Fruit fly (Drosophila melanogaster): ENCODE measurements around the gene CG10853.

The CG10853 gene

dm6 chr3L:3972599-3972998 lies 24.9 kb downstream of the CG10853 start, which contains the start of gene CG43915:
TSS of gene CG43915 (plus strand) at chr3L:3972899.
- TF ChIP-seq CG8478 (optimal IDR thresholded peaks at IDR 0.05) (no peak), EcR (GFP tag; optimal IDR thresholded peaks at IDR 0.05) (no peak), Dll (optimal IDR thresholded peaks at IDR 0.05) (no peak), pan (optimal IDR thresholded peaks at IDR 0.05) (no peak), psq (optimal IDR thresholded peaks at IDR 0.05) (no peak), usp (GFP tag; optimal IDR thresholded peaks at IDR 0.05) (no peak)

DNA sequence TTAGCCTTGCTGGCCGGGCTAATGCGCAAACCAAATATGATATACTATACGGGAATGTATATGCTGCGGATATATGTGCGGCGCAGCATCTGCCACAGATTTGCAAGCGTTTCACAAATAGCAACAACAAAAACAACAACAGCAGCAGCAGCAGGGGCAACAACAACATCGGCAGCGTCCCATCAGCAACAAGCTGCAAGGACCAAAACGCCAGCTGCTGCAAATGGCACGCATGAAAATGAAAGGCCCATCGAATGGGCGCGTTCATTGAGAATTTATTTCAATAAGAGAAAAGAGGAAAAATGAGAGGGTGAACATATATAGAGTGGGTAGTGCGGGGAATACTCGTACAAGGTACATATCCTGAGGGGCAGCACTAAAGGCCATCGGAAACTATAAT lies 28.7 kb downstream of the CG10853 start:
- no peak for TF ChIP-seq usp (GFP tag; optimal IDR thresholded peaks at IDR 0.05)
- TF ChIP-seq psq (optimal IDR thresholded peaks at IDR 0.05) = no peak
- TF ChIP-seq EcR (GFP tag; optimal IDR thresholded peaks at IDR 0.05) = no peak
- no peak for TF ChIP-seq Dll (optimal IDR thresholded peaks at IDR 0.05)
- no peak for TF ChIP-seq pan (optimal IDR thresholded peaks at IDR 0.05)
- TF ChIP-seq CG8478 (optimal IDR thresholded peaks at IDR 0.05) = no peak

- no peak for TF ChIP-seq EcR (GFP tag; optimal IDR thresholded peaks at IDR 0.05)
- TF ChIP-seq pan (optimal IDR thresholded peaks at IDR 0.05) = no peak
- no peak for TF ChIP-seq psq (optimal IDR thresholded peaks at IDR 0.05)
- no peak for TF ChIP-seq CG8478 (optimal IDR thresholded peaks at IDR 0.05)
Observed at dm6 chr3L:3977622-3978355, 30.1 kb downstream of the CG10853 start.

DNA sequence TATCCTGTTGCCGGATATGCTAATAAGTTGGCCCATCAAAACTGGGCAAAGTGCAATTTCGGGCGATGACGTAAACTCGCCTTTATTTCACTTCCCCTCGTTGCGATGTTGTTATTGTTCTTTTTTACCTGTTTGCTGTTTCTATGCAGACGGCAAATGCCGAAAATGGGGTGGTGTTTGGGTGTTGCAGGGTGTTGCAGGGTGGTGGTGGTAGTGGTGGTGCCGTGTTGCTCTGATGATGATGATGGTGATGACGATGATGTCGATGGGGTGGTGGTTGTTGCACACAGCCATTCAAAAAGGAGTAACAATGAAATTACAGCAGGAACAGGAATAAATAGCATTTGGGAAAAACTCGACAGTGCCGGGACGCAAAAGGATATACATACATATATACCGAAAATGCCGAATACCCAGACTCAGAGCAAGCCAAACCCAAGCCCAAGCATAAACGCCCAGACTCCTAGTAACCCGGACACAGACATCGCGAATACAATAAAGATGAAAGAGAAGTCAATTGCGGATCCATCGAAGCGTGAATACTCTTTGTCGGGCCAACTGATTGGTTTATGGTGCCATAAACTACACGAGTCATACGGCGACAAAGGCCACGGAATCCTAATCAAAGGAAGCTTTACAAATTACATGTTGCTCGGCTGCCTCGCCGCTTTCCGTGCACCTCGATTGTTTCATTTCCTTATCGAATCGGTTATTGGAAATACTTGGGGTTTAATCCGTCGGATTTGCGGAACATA lies 31.2 kb downstream of the CG10853 start:
- TF ChIP-seq Dll (optimal IDR thresholded peaks at IDR 0.05) (no peak), EcR (GFP tag; optimal IDR thresholded peaks at IDR 0.05) (no peak)

DNA sequence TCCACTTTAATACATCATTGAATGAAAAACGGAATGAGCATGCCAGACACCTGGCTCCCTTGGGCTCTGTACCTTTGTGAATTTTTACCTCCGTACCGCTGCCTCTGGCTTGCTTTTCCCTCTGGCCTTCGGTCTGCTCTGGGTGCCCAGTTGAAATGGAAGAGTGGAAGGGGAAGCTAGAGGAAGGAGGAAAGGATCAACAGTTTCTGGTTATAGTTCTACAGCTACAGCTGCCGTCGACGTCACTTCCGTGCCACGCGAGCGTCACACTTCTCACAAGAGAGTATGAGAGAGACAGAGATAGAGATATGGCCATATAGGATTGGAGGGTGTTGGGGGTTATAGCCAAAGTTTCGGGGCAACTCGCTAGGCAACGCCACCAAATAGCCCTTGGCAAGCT lies 32.3 kb downstream of the CG10853 start:
- TF ChIP-seq EcR (GFP tag; optimal IDR thresholded peaks at IDR 0.05) (no peak), usp (GFP tag; optimal IDR thresholded peaks at IDR 0.05) (no peak), psq (optimal IDR thresholded peaks at IDR 0.05) (no peak), pan (optimal IDR thresholded peaks at IDR 0.05) (no peak), Dll (optimal IDR thresholded peaks at IDR 0.05) (no peak), CG8478 (optimal IDR thresholded peaks at IDR 0.05) (no peak)

dm6 chr3L:3983466-3983946 lies 35.8 kb downstream of the CG10853 start, which contains the start of gene scrt:
TSS of gene scrt (plus strand) at chr3L:3983896.
- no peak for TF ChIP-seq usp (GFP tag; optimal IDR thresholded peaks at IDR 0.05)
- no peak for TF ChIP-seq pan (optimal IDR thresholded peaks at IDR 0.05)
- no peak for TF ChIP-seq EcR (GFP tag; optimal IDR thresholded peaks at IDR 0.05)
- no peak for TF ChIP-seq CG8478 (optimal IDR thresholded peaks at IDR 0.05)
- TF ChIP-seq psq (optimal IDR thresholded peaks at IDR 0.05) = no peak
- TF ChIP-seq Dll (optimal IDR thresholded peaks at IDR 0.05) = no peak

- TF ChIP-seq Dll (optimal IDR thresholded peaks at IDR 0.05) (no peak), CG8478 (optimal IDR thresholded peaks at IDR 0.05) (no peak), psq (optimal IDR thresholded peaks at IDR 0.05) (no peak)
Observed at dm6 chr3L:3995554-3995953, 47.9 kb downstream of the CG10853 start.

All from whole organism.